Worm (Caenorhabditis elegans): Measurements from ENCODE around the gene R13D11.4.
A peak's percentile ranks its signal among the peaks of the same experiment; 100 is the strongest.

The R13D11.4 gene

ce11 chrV:764732-765131 lies 45.9 kb upstream of the R13D11.4 start, which contains the start of gene str-238:
Gene str-238, plus strand, starts transcription at chrV:765032.
- TF ChIP-seq ZK546.5 (tag; optimal IDR thresholded peaks at IDR 0.05): no peak
- no peak for TF ChIP-seq ztf-4 (tag; optimal IDR thresholded peaks at IDR 0.05)

ce11 chrV:772210-772609 lies 38.4 kb upstream of the R13D11.4 start:
- TF ChIP-seq snpc-4 (tag; optimal IDR thresholded peaks at IDR 0.05): no peak
- no peak for TF ChIP-seq mdl-1 (tag; optimal IDR thresholded peaks at IDR 0.05)
- TF ChIP-seq nhr-77 (tag; optimal IDR thresholded peaks at IDR 0.05): no peak

ce11 chrV:773256-773655 lies 37.4 kb upstream of the R13D11.4 start, which contains the start of gene sti-1:
Gene sti-1, plus strand, starts transcription at chrV:773518.
- TF ChIP-seq nhr-25 (tag; optimal IDR thresholded peaks at IDR 0.05) (peak; percentile 73), nhr-28 (tag; optimal IDR thresholded peaks at IDR 0.05) (peak; percentile 1), sea-2 (GFP tag; optimal IDR thresholded peaks at IDR 0.05) (no peak), R02D3.7 (tag; optimal IDR thresholded peaks at IDR 0.05) (peak; percentile 70), eor-1 (tag; optimal IDR thresholded peaks at IDR 0.05) (peak in 1 of 2 experiments; percentile 8), ceh-9 (tag; optimal IDR thresholded peaks at IDR 0.05) (no peak), lin-15B (tag; optimal IDR thresholded peaks at IDR 0.05) (peak; percentile 85), skn-1 (tag; optimal IDR thresholded peaks at IDR 0.05) (peak; percentile 35), lin-39 (tag; optimal IDR thresholded peaks at IDR 0.05) (peak; percentile 83), hmg-11 (tag; optimal IDR thresholded peaks at IDR 0.05) (peak; percentile 64), nhr-11 (tag; optimal IDR thresholded peaks at IDR 0.05) (no peak), ZK546.5 (tag; optimal IDR thresholded peaks at IDR 0.05) (no peak), nhr-67 (tag; optimal IDR thresholded peaks at IDR 0.05) (no peak), fos-1 (tag; optimal IDR thresholded peaks at IDR 0.05) (no peak), snpc-4 (tag; optimal IDR thresholded peaks at IDR 0.05) (peak; percentile 73), unc-39 (tag; optimal IDR thresholded peaks at IDR 0.05) (no peak), jun-1 (tag; optimal IDR thresholded peaks at IDR 0.05) (peak; percentile 65), egl-5 (tag; optimal IDR thresholded peaks at IDR 0.05) (peak; percentile 94), nfya-1 (tag; optimal IDR thresholded peaks at IDR 0.05; ENCODE audit: insufficient read depth) (peak; percentile 92), elt-3 (tag; optimal IDR thresholded peaks at IDR 0.05) (no peak), nhr-43 (tag; optimal IDR thresholded peaks at IDR 0.05; ENCODE audit: poor library complexity, severe bottlenecking) (peak; percentile 68), aly-2 (tag; optimal IDR thresholded peaks at IDR 0.05) (no peak), daf-12 (tag; optimal IDR thresholded peaks at IDR 0.05) (no peak), pqm-1 (tag; optimal IDR thresholded peaks at IDR 0.05) (peak; percentile 63), nhr-23 (tag; optimal IDR thresholded peaks at IDR 0.05) (peak; percentile 90), nhr-237 (tag; optimal IDR thresholded peaks at IDR 0.05) (no peak), tbx-2 (tag; optimal IDR thresholded peaks at IDR 0.05) (no peak), ceh-28 (tag; optimal IDR thresholded peaks at IDR 0.05) (peak; percentile 72), lsy-12 (tag; optimal IDR thresholded peaks at IDR 0.05) (peak; percentile 45), mml-1 (tag; optimal IDR thresholded peaks at IDR 0.05) (no peak), ceh-16 (tag; optimal IDR thresholded peaks at IDR 0.05) (no peak), ceh-82 (tag; optimal IDR thresholded peaks at IDR 0.05) (peak; percentile 20), elt-1 (tag; optimal IDR thresholded peaks at IDR 0.05) (no peak), fkh-2 (tag; optimal IDR thresholded peaks at IDR 0.05) (no peak), mdl-1 (tag; optimal IDR thresholded peaks at IDR 0.05) (no peak), ztf-4 (tag; optimal IDR thresholded peaks at IDR 0.05) (no peak), nhr-76 (tag; optimal IDR thresholded peaks at IDR 0.05) (peak; percentile 20), ama-1 (optimal IDR thresholded peaks at IDR 0.05) (peak; percentile 4), nhr-12 (tag; optimal IDR thresholded peaks at IDR 0.05) (no peak), nhr-77 (tag; optimal IDR thresholded peaks at IDR 0.05) (peak; percentile 76), ztf-11 (tag; optimal IDR thresholded peaks at IDR 0.05) (no peak), elt-2 (tag; optimal IDR thresholded peaks at IDR 0.05) (peak; percentile 42), pha-4 (tag; optimal IDR thresholded peaks at IDR 0.05) (peak; percentile 89), zag-1 (tag; optimal IDR thresholded peaks at IDR 0.05) (no peak), unc-62 (GFP tag; optimal IDR thresholded peaks at IDR 0.05) (no peak), egl-27 (tag; optimal IDR thresholded peaks at IDR 0.05) (no peak), fkh-10 (GFP tag; optimal IDR thresholded peaks at IDR 0.05) (no peak)

Measured in whole organism, L3 larva.